Worm (Caenorhabditis elegans) whole organism, mixed stage, embryonic: ENCODE measurements around the gene sex-1.
A peak's percentile ranks its signal among the peaks of the same experiment; 100 is the strongest.

Source experiments
- ces-1 ChIP-seq: fragments of 150-350 bp; optimal IDR thresholded peaks from 2 replicates; lab custom pipeline; 2014; ENCODE audit warnings: missing biosample characterization, missing genetic modification reagents, missing genetic modification characterization
- elt-1 ChIP-seq: sonication (generic microtip); optimal IDR thresholded peaks from 2 replicates; lab custom pipeline; 2017; ENCODE audit warnings: missing genetic modification characterization, mild to moderate bottlenecking, missing compliant biosample characterization, antibody characterized with exemption, moderate library complexity, borderline replicate concordance; ENCODE audit not compliant: insufficient read depth
- flh-1 ChIP-seq: fragments of 200-800 bp; sonication (Bioruptor generic); optimal IDR thresholded peaks from 2 replicates; lab custom pipeline; 2018; ENCODE audit warnings: mild to moderate bottlenecking, missing genetic modification characterization, moderate library complexity, missing compliant biosample characterization
- lin-13 ChIP-seq: fragments of 150-350 bp; optimal IDR thresholded peaks from 2 replicates; lab custom pipeline; 2014; ENCODE audit warnings: missing biosample characterization, missing genetic modification characterization
- lin-32 ChIP-seq: fragments of 200-800 bp; sonication (Bioruptor generic); optimal IDR thresholded peaks from 2 replicates; lab custom pipeline; 2018; ENCODE audit warnings: mild to moderate bottlenecking, missing genetic modification characterization, missing compliant biosample characterization
- lsy-2 ChIP-seq: fragments of 150-350 bp; optimal IDR thresholded peaks from 2 replicates; lab custom pipeline; 2014; ENCODE audit warnings: missing biosample characterization, missing genetic modification characterization
- mab-5 ChIP-seq: fragments of 150-350 bp; optimal IDR thresholded peaks from 2 replicates; lab custom pipeline; 2014; ENCODE audit warnings: missing biosample characterization, missing genetic modification characterization
- nhr-237 ChIP-seq: fragments of 150-350 bp; optimal IDR thresholded peaks from 2 replicates; lab custom pipeline; 2014; ENCODE audit warnings: missing biosample characterization, missing genetic modification characterization
- nhr-76 ChIP-seq: sonication (generic microtip); optimal IDR thresholded peaks from 2 replicates; lab custom pipeline; 2017; ENCODE audit warnings: missing biosample characterization, missing genetic modification characterization
- pha-4 ChIP-seq: fragments of 150-350 bp; optimal IDR thresholded peaks from 2 replicates; lab custom pipeline; 2018; ENCODE audit warnings: missing biosample characterization, missing genetic modification reagents, missing genetic modification characterization
- snpc-4 ChIP-seq: fragments of 150-350 bp; optimal IDR thresholded peaks from 2 replicates; lab custom pipeline; 2014; ENCODE audit warnings: missing biosample characterization, missing genetic modification characterization
- unc-39 ChIP-seq: fragments of 150-350 bp; optimal IDR thresholded peaks from 2 replicates; lab custom pipeline; 2014; ENCODE audit warnings: missing biosample characterization, missing genetic modification characterization
- ztf-11 ChIP-seq: fragments of 150-350 bp; optimal IDR thresholded peaks from 2 replicates; lab custom pipeline; 2014; ENCODE audit warnings: missing biosample characterization, missing genetic modification characterization

DNA sequence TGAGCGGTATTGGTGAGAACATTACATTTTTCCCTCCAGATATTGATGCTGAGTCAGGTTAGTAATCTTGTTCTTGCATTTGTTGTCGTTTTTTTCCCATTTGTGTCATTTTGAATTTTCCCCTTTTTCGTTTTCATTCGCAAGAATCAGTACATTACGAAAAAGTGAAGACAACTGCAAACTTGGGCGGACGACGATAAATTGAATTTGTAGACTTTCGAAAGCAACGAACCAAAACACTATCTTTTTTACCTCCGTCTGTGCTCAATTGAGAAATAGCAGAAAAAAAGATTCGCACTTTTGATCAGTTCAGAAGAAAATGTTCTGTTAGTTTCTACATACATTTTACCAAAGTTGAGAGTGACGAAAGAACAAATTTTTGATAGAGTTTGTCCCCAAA lies 50.1 kb downstream of the sex-1 start:
- TF ChIP-seq lin-32 (GFP tag; lab: Kevin White, UChicago) (no peak), snpc-4 (no peak), flh-1 (no peak), elt-1 (no peak), lsy-2 (tag; lab: Kevin White, UChicago) (no peak), unc-39 (tag; lab: Kevin White, UChicago) (no peak), ztf-11 (tag; lab: Kevin White, UChicago) (no peak), ces-1 (peak; percentile 76), mab-5 (tag; lab: Kevin White, UChicago) (no peak), lin-13 (tag; lab: Kevin White, UChicago) (no peak), nhr-237 (tag; lab: Kevin White, UChicago) (no peak), pha-4 (tag; lab: Kevin White, UChicago) (no peak), nhr-76 (no peak)
